Fruit fly (Drosophila melanogaster): ENCODE data around the gene CG31368.

The CG31368 gene

dm6 chr3R:11888038-11888567 lies 5.5 kb downstream of the CG31368 start (continued):
- TF ChIP-seq CG17612 (GFP tag; IDR thresholded peaks at IDR 0.05) (no peak), h (optimal IDR thresholded peaks at IDR 0.05) (no peak), sisA (GFP tag; IDR thresholded peaks at IDR 0.05) (0 out of 2 replicates have a peak, but pooled peaks have one; percentile 27), Blimp-1 (GFP tag; optimal IDR thresholded peaks at IDR 0.05) (no peak), TFAM (GFP tag; optimal IDR thresholded peaks at IDR 0.05) (no peak), Ptx1 (GFP tag; IDR thresholded peaks at IDR 0.05) (0 out of 2 replicates have a peak, but pooled peaks have one; percentile 16), nerfin-2 (GFP tag; IDR thresholded peaks at IDR 0.05; ENCODE audit: partially characterized antibody) (no peak), CG17186 (GFP tag; optimal IDR thresholded peaks at IDR 0.05) (no peak), grau (tag; optimal IDR thresholded peaks at IDR 0.05) (no peak), Jarid2 (GFP tag; optimal IDR thresholded peaks at IDR 0.05) (no peak), CG15011 (GFP tag; optimal IDR thresholded peaks at IDR 0.05) (no peak), Eip74EF (GFP tag; optimal IDR thresholded peaks at IDR 0.05) (no peak), CG34224 (GFP tag; IDR thresholded peaks at IDR 0.05; ENCODE audit: partially characterized antibody) (peak; percentile 20; the same call in 1 of the 3 replicates), CG12219 (GFP tag; optimal IDR thresholded peaks at IDR 0.05) (no peak), CG30020 (tag; optimal IDR thresholded peaks at IDR 0.05) (no peak), odd (GFP tag; optimal IDR thresholded peaks at IDR 0.05) (no peak), CG8765 (GFP tag; IDR thresholded peaks at IDR 0.05) (no peak), mam (GFP tag; optimal IDR thresholded peaks at IDR 0.05) (no peak), CG18476 (GFP tag; optimal IDR thresholded peaks at IDR 0.05) (no peak), CG17802 (tag; optimal IDR thresholded peaks at IDR 0.05) (no peak), Sry-β (GFP tag; optimal IDR thresholded peaks at IDR 0.05) (no peak), HHEX (GFP tag; optimal IDR thresholded peaks at IDR 0.05) (no peak), ham (GFP tag; IDR thresholded peaks at IDR 0.05) (no peak), Dbx (GFP tag; IDR thresholded peaks at IDR 0.05) (no peak), sug (tag; optimal IDR thresholded peaks at IDR 0.05) (no peak), CG6654 (GFP tag; optimal IDR thresholded peaks at IDR 0.05) (no peak), Mrtf (GFP tag; IDR thresholded peaks at IDR 0.05) (no peak), Ravus (GFP tag; IDR thresholded peaks at IDR 0.05) (no peak), CG13296 (GFP tag; optimal IDR thresholded peaks at IDR 0.05) (no peak), dmrt11E (tag; optimal IDR thresholded peaks at IDR 0.05) (peak; percentile 26), CG9932 (GFP tag; IDR thresholded peaks at IDR 0.05) (peak; percentile 37; the same call in 1 of the 2 replicates), cad (GFP tag; optimal IDR thresholded peaks at IDR 0.05) (no peak), p53 (GFP tag; optimal IDR thresholded peaks at IDR 0.05) (no peak), CG12942 (GFP tag; optimal IDR thresholded peaks at IDR 0.05) (no peak), CG8290 (GFP tag; optimal IDR thresholded peaks at IDR 0.05) (no peak), CG8290 (tag; optimal IDR thresholded peaks at IDR 0.05) (no peak), wdn (GFP tag; IDR thresholded peaks at IDR 0.05) (no peak), MTF-1 (GFP tag; optimal IDR thresholded peaks at IDR 0.05; ENCODE audit: borderline replicate concordance) (no peak), salm (tag; optimal IDR thresholded peaks at IDR 0.05) (no peak), row (GFP tag; IDR thresholded peaks at IDR 0.05) (peak; percentile 81), sima (GFP tag; optimal IDR thresholded peaks at IDR 0.05) (no peak), CG14014 (GFP tag; IDR thresholded peaks at IDR 0.05) (no peak), CG16863 (GFP tag; optimal IDR thresholded peaks at IDR 0.05) (no peak), Dad (GFP tag; optimal IDR thresholded peaks at IDR 0.05) (peak; percentile 17), fd64A (GFP tag; optimal IDR thresholded peaks at IDR 0.05) (no peak), CG30431 (GFP tag; optimal IDR thresholded peaks at IDR 0.05) (no peak), CG9437 (GFP tag; optimal IDR thresholded peaks at IDR 0.05) (no peak), az2 (GFP tag; optimal IDR thresholded peaks at IDR 0.05) (peak; percentile 24), NC2α (GFP tag; optimal IDR thresholded peaks at IDR 0.05) (no peak), fru (optimal IDR thresholded peaks at IDR 0.05) (no peak), CG6689 (GFP tag; IDR thresholded peaks at IDR 0.05) (no peak), CkIIα-i1 (GFP tag; IDR thresholded peaks at IDR 0.05) (no peak)

Measured in whole organism, embryonic.